Worm (Caenorhabditis elegans): ENCODE results near the gene emc-5.

emc-5 gene

DNA sequence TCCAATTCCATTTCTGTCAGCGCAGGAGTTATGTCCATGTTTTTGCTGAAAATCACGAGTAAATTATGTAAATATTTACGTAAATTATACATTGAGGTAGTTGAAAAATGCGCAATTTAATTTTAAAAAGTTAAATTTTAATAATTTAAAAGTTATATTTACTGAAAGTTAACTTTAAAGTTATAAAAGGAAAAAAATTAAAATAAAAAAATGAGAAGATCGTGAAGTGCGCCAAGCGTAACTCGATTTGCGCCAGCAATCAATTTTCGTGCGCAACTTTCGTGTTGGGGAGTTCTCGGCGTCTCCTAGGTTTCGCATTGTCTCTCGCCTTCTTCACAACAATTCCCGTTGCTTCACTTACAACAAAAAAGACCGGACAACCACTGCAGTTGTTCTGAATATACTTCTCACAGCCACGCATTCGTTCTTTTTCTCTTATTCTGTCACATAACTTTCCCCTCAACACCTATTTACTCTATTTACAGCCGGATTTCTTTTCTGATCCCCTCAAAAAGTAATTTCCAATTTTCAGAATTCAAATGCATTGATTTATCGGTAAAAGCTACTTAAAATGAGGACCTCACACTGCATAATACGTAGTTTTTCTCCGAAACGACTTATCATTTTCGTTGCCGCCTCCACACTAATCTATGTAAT lies 22.9 kb upstream of the emc-5 start, which contains the start of the genes metl-1 and W02B12.11 (continued):
- 0 out of 2 replicates have a peak, but pooled peaks have one; percentile 45 for TF ChIP-seq tra-1 (GFP tag; IDR thresholded peaks at IDR 0.05)
- TF ChIP-seq skn-1 (tag; optimal IDR thresholded peaks at IDR 0.05) = no peak
- TF ChIP-seq R02D3.7 (tag; optimal IDR thresholded peaks at IDR 0.05) = no peak
- peak in 1 of 2 experiments; percentile 88 for TF ChIP-seq unc-62 (GFP tag; optimal IDR thresholded peaks at IDR 0.05 in 1 of 2)
- TF ChIP-seq unc-62 (tag; optimal IDR thresholded peaks at IDR 0.05) = no peak
- TF ChIP-seq Y75B8A.6 (GFP tag; IDR thresholded peaks at IDR 0.05) = no peak
- TF ChIP-seq set-16 (GFP tag; IDR thresholded peaks at IDR 0.05) = peak; percentile 32; the same call in 1 of the 2 replicates
- peak; percentile 68 for TF ChIP-seq nhr-6 (tag; optimal IDR thresholded peaks at IDR 0.05)
- no peak for TF ChIP-seq lin-13 (GFP tag; optimal IDR thresholded peaks at IDR 0.05)
- 0 out of 2 replicates have a peak, but pooled peaks have one; percentile 44 for TF ChIP-seq zfp-3 (GFP tag; conservative IDR thresholded peaks at IDR 0.05)
- peak; percentile 75 for TF ChIP-seq arid-1 (GFP tag; conservative IDR thresholded peaks at IDR 0.05)
- no peak for TF ChIP-seq gei-8 (GFP tag; optimal IDR thresholded peaks at IDR 0.05)
- TF ChIP-seq ceh-20 (GFP tag; IDR thresholded peaks at IDR 0.05) = no peak
- TF ChIP-seq ceh-28 (tag; optimal IDR thresholded peaks at IDR 0.05) = no peak
- TF ChIP-seq nhr-48 (tag; optimal IDR thresholded peaks at IDR 0.05) = peak; percentile 68
- peak; percentile 88 for TF ChIP-seq dve-1 (tag; optimal IDR thresholded peaks at IDR 0.05; ENCODE audit: insufficient read depth)
- TF ChIP-seq F49E8.2 (tag; optimal IDR thresholded peaks at IDR 0.05; ENCODE audit: borderline replicate concordance) = peak; percentile 40
- no peak for TF ChIP-seq tag-97 (GFP tag; IDR thresholded peaks at IDR 0.05)
- peak; percentile 28; the same call in 1 of the 2 replicates for TF ChIP-seq nhr-41 (GFP tag; IDR thresholded peaks at IDR 0.05)
- peak in 1 of 2 experiments; percentile 43 for TF ChIP-seq mdl-1 (tag; optimal IDR thresholded peaks at IDR 0.05)
- no peak for TF ChIP-seq Y105C5A.15 (GFP tag; IDR thresholded peaks at IDR 0.05)
- TF ChIP-seq zfp-2 (tag; optimal IDR thresholded peaks at IDR 0.05) = no peak
- peak; percentile 87 for TF ChIP-seq hmg-1.1 (GFP tag; IDR thresholded peaks at IDR 0.05)
- TF ChIP-seq ces-1 (GFP tag; optimal IDR thresholded peaks at IDR 0.05) = no peak
- no peak for TF ChIP-seq attf-4 (tag; optimal IDR thresholded peaks at IDR 0.05)
- TF ChIP-seq jun-1 (tag; optimal IDR thresholded peaks at IDR 0.05) = peak; percentile 65
- TF ChIP-seq lin-29 (GFP tag; IDR thresholded peaks at IDR 0.05) = peak; percentile 71; the same call in 1 of the 2 replicates
- TF ChIP-seq egl-27 (tag; optimal IDR thresholded peaks at IDR 0.05) = no peak
- TF ChIP-seq hlh-30 (tag; optimal IDR thresholded peaks at IDR 0.05; ENCODE audit: insufficient read depth) = no peak
- peak; percentile 84 for TF ChIP-seq spr-1 (tag; optimal IDR thresholded peaks at IDR 0.05)
- TF ChIP-seq unc-130 (GFP tag; optimal IDR thresholded peaks at IDR 0.05) = peak; percentile 53
- peak; percentile 83 for TF ChIP-seq rbr-2 (tag; optimal IDR thresholded peaks at IDR 0.05)
- TF ChIP-seq T20F7.1 (GFP tag; optimal IDR thresholded peaks at IDR 0.05) = no peak
- no peak for TF ChIP-seq daf-8 (GFP tag; IDR thresholded peaks at IDR 0.05)
- TF ChIP-seq saeg-2 (GFP tag; IDR thresholded peaks at IDR 0.05) = 0 out of 2 replicates have a peak, but pooled peaks have one; percentile 66
- no peak for TF ChIP-seq ceh-44 (GFP tag; IDR thresholded peaks at IDR 0.05)
- TF ChIP-seq nhr-28 (tag; optimal IDR thresholded peaks at IDR 0.05) = no peak
- TF ChIP-seq sdz-12 (GFP tag; optimal IDR thresholded peaks at IDR 0.05) = no peak
- no peak for TF ChIP-seq daf-12 (tag; optimal IDR thresholded peaks at IDR 0.05)
- TF ChIP-seq F10B5.3 (tag; optimal IDR thresholded peaks at IDR 0.05) = peak; percentile 53
- TF ChIP-seq hlh-11 (tag; optimal IDR thresholded peaks at IDR 0.05) = peak; percentile 83
- no peak for TF ChIP-seq dmd-9 (GFP tag; IDR thresholded peaks at IDR 0.05)
- peak; percentile 88 for TF ChIP-seq duxl-1 (tag; optimal IDR thresholded peaks at IDR 0.05; ENCODE audit: poor library complexity)
- peak; percentile 74 for TF ChIP-seq dmd-6 (GFP tag; IDR thresholded peaks at IDR 0.05)
- no peak for TF ChIP-seq ztf-11 (tag; optimal IDR thresholded peaks at IDR 0.05)
- no peak for TF ChIP-seq ceh-32 (tag; optimal IDR thresholded peaks at IDR 0.05; ENCODE audit: poor library complexity)
- peak in 1 of 2 experiments; percentile 68 for TF ChIP-seq hif-1 (tag; optimal IDR thresholded peaks at IDR 0.05)
- peak; percentile 24 for TF ChIP-seq mxl-3 (GFP tag; optimal IDR thresholded peaks at IDR 0.05)
- no peak for TF ChIP-seq pqm-1 (tag; optimal IDR thresholded peaks at IDR 0.05)
